Worm (Caenorhabditis elegans) whole organism, early embryonic: ENCODE measurements around the gene nmur-3.

Experiments
- B0310.2 ChIP-seq: sonication (generic microtip); optimal IDR thresholded peaks from 2 replicates; lab custom pipeline; 2016; ENCODE audit warnings: mild to moderate bottlenecking, missing genetic modification characterization, missing compliant biosample characterization
- aly-1 ChIP-seq: sonication (generic microtip); optimal IDR thresholded peaks from 2 replicates; lab custom pipeline; 2016; ENCODE audit warnings: missing genetic modification characterization, missing compliant biosample characterization
- ama-1 ChIP-seq: fragments of 150-350 bp; optimal IDR thresholded peaks from 2 replicates; lab custom pipeline; 2014
- ceh-36 ChIP-seq: sonication (generic microtip); optimal IDR thresholded peaks from 2 replicates; lab custom pipeline; 2016; ENCODE audit warnings: missing genetic modification characterization, inconsistent platforms, missing compliant biosample characterization
- hmbx-1 ChIP-seq: sonication (generic microtip); optimal IDR thresholded peaks from 2 replicates; lab custom pipeline; 2016; ENCODE audit warnings: mild to moderate bottlenecking, missing genetic modification characterization, missing compliant biosample characterization
- hnd-1 ChIP-seq: sonication (generic microtip); optimal IDR thresholded peaks from 2 replicates; lab custom pipeline; 2016; ENCODE audit warnings: missing genetic modification characterization, missing compliant biosample characterization
- scrt-1 ChIP-seq: fragments of 200-800 bp; sonication (Bioruptor generic); IDR thresholded peaks from 2 replicates; pipeline ENCODE4 v1.3.6; 2022; ENCODE audit warnings: missing genetic modification characterization, missing compliant biosample characterization
- tbx-11 ChIP-seq: fragments of 200-800 bp; sonication (Bioruptor generic); IDR thresholded peaks from 2 replicates; pipeline ENCODE4 v1.3.6; 2022; ENCODE audit warnings: missing genetic modification characterization, missing compliant biosample characterization
- tbx-37 ChIP-seq: fragments of 200-800 bp; sonication (Bioruptor generic); conservative IDR thresholded peaks from 2 replicates; pipeline ENCODE4 v1.3.6; 2022; ENCODE audit warnings: missing genetic modification reagents, missing genetic modification characterization, missing compliant biosample characterization
- tra-4 ChIP-seq: sonication (generic microtip); optimal IDR thresholded peaks from 2 replicates; lab custom pipeline; 2017; ENCODE audit warnings: missing genetic modification characterization, missing compliant biosample characterization

ce11 chrX:4462390-4462789 is 3.9 kb upstream of the nmur-3 start, which contains the start of gene atg-16.1:
- TF ChIP-seq ama-1 (lab: Kevin White, UChicago): no peak
- no peak for TF ChIP-seq hnd-1
- no peak for TF ChIP-seq tbx-11 (GFP tag; lab: Robert Waterston, UW)
- no peak for TF ChIP-seq tbx-37 (GFP tag; lab: Robert Waterston, UW)
- no peak for TF ChIP-seq scrt-1 (GFP tag; lab: Robert Waterston, UW)
- no peak for TF ChIP-seq tra-4
- no peak for TF ChIP-seq hmbx-1
- no peak for TF ChIP-seq ceh-36 (tag; lab: Kevin White, UChicago)
- TF ChIP-seq B0310.2 (tag; lab: Kevin White, UChicago): no peak
- TF ChIP-seq aly-1 (tag; lab: Kevin White, UChicago): no peak
